Fruit fly (Drosophila melanogaster) whole organism, wandering third instar larva: ENCODE measurements around the gene CG34355.

ENCODE experiments used
- GATAd ChIP-seq: sonication (Bioruptor generic); optimal IDR thresholded peaks from 2 replicates; lab custom pipeline; 2016; ENCODE audit warnings: missing biosample characterization, missing genetic modification characterization
- Mio ChIP-seq: sonication (Bioruptor generic); optimal IDR thresholded peaks from 2 replicates; lab custom pipeline; 2016; ENCODE audit warnings: missing biosample characterization, missing genetic modification characterization
- N ChIP-seq: fragments of >200 bp; optimal IDR thresholded peaks from 2 replicates; lab custom pipeline; 2018; ENCODE audit warnings: missing biosample characterization, missing external identifiers, missing genetic modification characterization
- Sp1 ChIP-seq: fragments of 200-800 bp; sonication (Bioruptor generic); optimal IDR thresholded peaks from 3 replicates; lab custom pipeline; 2019; ENCODE audit warnings: missing biosample characterization, mild to moderate bottlenecking, missing genetic modification characterization, moderate library complexity
- Vsx2 ChIP-seq: fragments of 200-300, 225-300 bp; sonication (Bioruptor generic); optimal IDR thresholded peaks from 2 replicates; lab custom pipeline; 2018; ENCODE audit warnings: missing biosample characterization, missing genetic modification characterization; ENCODE audit not compliant: partially characterized antibody
- br ChIP-seq: fragments of 200-800 bp; sonication (Bioruptor generic); optimal IDR thresholded peaks from 2 replicates; lab custom pipeline; 2016; ENCODE audit warnings: missing biosample characterization, missing genetic modification characterization
- dsf ChIP-seq: sonication (Bioruptor generic); optimal IDR thresholded peaks from 2 replicates; lab custom pipeline; 2016; ENCODE audit warnings: missing biosample characterization, missing genetic modification characterization, borderline replicate concordance
- ey ChIP-seq: fragments of 200-800 bp; sonication (Bioruptor generic); optimal IDR thresholded peaks from 2 replicates; lab custom pipeline; 2016; ENCODE audit warnings: missing biosample characterization, missing genetic modification characterization
- h ChIP-seq: fragments of 200-800 bp; sonication (Bioruptor generic); optimal IDR thresholded peaks from 3 replicates; lab custom pipeline; 2016; ENCODE audit warnings: missing biosample characterization, mild to moderate bottlenecking, missing genetic modification characterization
- lola ChIP-seq: fragments of >200 bp; optimal IDR thresholded peaks from 2 replicates; lab custom pipeline; 2017; ENCODE audit warnings: missing biosample characterization, missing genetic modification characterization
- tai ChIP-seq: sonication (Bioruptor generic); optimal IDR thresholded peaks from 2 replicates; lab custom pipeline; 2016; ENCODE audit warnings: missing biosample characterization, missing genetic modification characterization
- usp ChIP-seq: fragments of >200 bp; optimal IDR thresholded peaks from 2 replicates; lab custom pipeline; 2017; ENCODE audit warnings: missing biosample characterization, missing genetic modification characterization

dm6 chr3R:23869965-23870364, 66.3 kb downstream of the CG34355 start:
- TF ChIP-seq Sp1 (GFP tag; lab: Kevin White, UChicago) (no peak), Vsx2 (GFP tag; lab: Kevin White, UChicago) (no peak), usp (GFP tag; lab: Kevin White, UChicago) (no peak), tai (GFP tag; lab: Kevin White, UChicago) (no peak), h (GFP tag; lab: Kevin White, UChicago) (no peak), br (no peak), GATAd (no peak), N (GFP tag; lab: Kevin White, UChicago) (no peak), ey (no peak), dsf (no peak), Mio (no peak), lola (no peak)
